Fruit fly (Drosophila melanogaster) whole organism, embryonic: Measurements from ENCODE around the gene CG5644.

Experiments
- Ada2b ChIP-seq: fragments of 200-800 bp; sonication (Bioruptor generic); IDR thresholded peaks from 2 replicates; pipeline ENCODE4 v1.3.6; 2022; ENCODE audit warnings: missing biosample characterization, missing genetic modification characterization
- Awh ChIP-seq: fragments of 200-800 bp; sonication (Bioruptor generic); IDR thresholded peaks from 2 replicates; pipeline ENCODE4, ENCODE4 v1.3.6; 2022; ENCODE audit warnings: missing biosample characterization, missing genetic modification characterization
- CG10366 ChIP-seq: fragments of 200-800 bp; sonication (Bioruptor generic); IDR thresholded peaks from 2 replicates; pipeline ENCODE4 v1.3.6; 2022; ENCODE audit warnings: missing biosample characterization, missing genetic modification characterization
- CG10543 ChIP-seq: fragments of 200-800 bp; sonication (Bioruptor generic); optimal IDR thresholded peaks from 3 replicates; lab custom pipeline; 2017; ENCODE audit warnings: missing biosample characterization, mild to moderate bottlenecking, missing genetic modification characterization, moderate library complexity
- CG11695 ChIP-seq: fragments of 200-800 bp; sonication (Bioruptor generic); IDR thresholded peaks from 3 replicates; pipeline ENCODE4 v1.3.6; 2022; ENCODE audit warnings: missing biosample characterization, missing genetic modification characterization
- CG1233 ChIP-seq: fragments of 200-800 bp; sonication (Bioruptor generic); optimal IDR thresholded peaks from 4 replicates; lab custom pipeline; 2018; ENCODE audit warnings: missing biosample characterization, mild to moderate bottlenecking, missing genetic modification characterization
- CG12391 ChIP-seq: fragments of 200-800 bp; sonication (Bioruptor generic); optimal IDR thresholded peaks from 3 replicates; lab custom pipeline; 2018; ENCODE audit warnings: missing biosample characterization, mild to moderate bottlenecking, missing genetic modification characterization, moderate library complexity
- CG12769 ChIP-seq: fragments of 200-800 bp; sonication (Bioruptor generic); optimal IDR thresholded peaks from 2 replicates; lab custom pipeline; 2019; ENCODE audit warnings: missing biosample characterization, mild to moderate bottlenecking, missing genetic modification characterization, moderate library complexity
- CG13123 ChIP-seq: fragments of 200-800 bp; sonication (Bioruptor generic); optimal IDR thresholded peaks from 2 replicates; lab custom pipeline; 2016; ENCODE audit warnings: missing biosample characterization, missing genetic modification characterization
- CG14050 ChIP-seq: fragments of 200-800 bp; sonication (Bioruptor generic); IDR thresholded peaks from 3 replicates; pipeline ENCODE4 v1.3.6; 2022; ENCODE audit warnings: missing biosample characterization, missing genetic modification characterization
- CG15011 ChIP-seq: fragments of 200-800 bp; sonication (Bioruptor generic); optimal IDR thresholded peaks from 3 replicates; lab custom pipeline; 2018; ENCODE audit warnings: missing biosample characterization, mild to moderate bottlenecking, missing genetic modification characterization
- CG15269 ChIP-seq: fragments of 200-800 bp; sonication (Bioruptor generic); optimal IDR thresholded peaks from 2 replicates; lab custom pipeline; 2018; ENCODE audit warnings: missing biosample characterization, mild to moderate bottlenecking, missing genetic modification characterization, moderate library complexity
- CG2712 ChIP-seq: fragments of 200-800 bp; optimal IDR thresholded peaks from 3 replicates; lab custom pipeline; 2019; ENCODE audit warnings: missing biosample characterization, mild to moderate bottlenecking, missing genetic modification characterization, moderate library complexity
- CG31224 ChIP-seq: fragments of 200-800 bp; sonication (Bioruptor generic); IDR thresholded peaks from 2 replicates; pipeline ENCODE4 v1.3.6; 2022; ENCODE audit warnings: missing biosample characterization, missing genetic modification characterization
- CG31441 ChIP-seq: fragments of 200-800 bp; sonication (Bioruptor generic); IDR thresholded peaks from 2 replicates; pipeline ENCODE4 v1.3.6; 2022; ENCODE audit warnings: missing biosample characterization, missing genetic modification characterization
- CG4282 ChIP-seq: fragments of 200-800 bp; sonication (Bioruptor generic); optimal IDR thresholded peaks from 2 replicates; lab custom pipeline; 2016; ENCODE audit warnings: missing biosample characterization, missing genetic modification characterization
- CG4424 ChIP-seq: fragments of 200-800 bp; sonication (Bioruptor generic); optimal IDR thresholded peaks from 3 replicates; lab custom pipeline; 2016; ENCODE audit warnings: missing biosample characterization, missing genetic modification characterization
- CG6791 ChIP-seq: fragments of 200-800 bp; sonication (Bioruptor generic); IDR thresholded peaks from 3 replicates; pipeline ENCODE4 v1.3.6; 2022; ENCODE audit warnings: missing biosample characterization, missing genetic modification characterization; ENCODE audit not compliant: partially characterized antibody
- CG7556 ChIP-seq: fragments of 200-800 bp; sonication (Bioruptor generic); optimal IDR thresholded peaks from 2 replicates; lab custom pipeline; 2017; ENCODE audit warnings: missing biosample characterization, mild to moderate bottlenecking, missing genetic modification characterization
- E2f1 ChIP-seq: fragments of 200-800 bp; sonication (Bioruptor generic); IDR thresholded peaks from 2 replicates; pipeline ENCODE4 v1.3.6; 2022; ENCODE audit warnings: missing biosample characterization, missing genetic modification characterization
- Hr51 ChIP-seq, 2 experiments: fragments of 200-800 bp; sonication (Bioruptor generic); optimal IDR thresholded peaks; 2 replicates in 1 of 2; 3 replicates in 1 of 2; lab custom pipeline; 2016 to 2018; ENCODE audit warnings: missing biosample characterization in 2 of 2, missing genetic modification characterization in 2 of 2, mild to moderate bottlenecking in 1 of 2, moderate library complexity in 1 of 2
- Jarid2 ChIP-seq: fragments of 200-800 bp; sonication (Bioruptor generic); optimal IDR thresholded peaks from 3 replicates; lab custom pipeline; 2017; ENCODE audit warnings: mild to moderate bottlenecking, missing biosample characterization, missing genetic modification reagents, missing genetic modification characterization
- Mad ChIP-seq: fragments of 200-800 bp; sonication (Bioruptor generic); optimal IDR thresholded peaks from 2 replicates; lab custom pipeline; 2016; ENCODE audit warnings: missing biosample characterization, missing genetic modification characterization
- NFAT ChIP-seq: fragments of 200-800 bp; sonication (Bioruptor generic); IDR thresholded peaks from 2 replicates; pipeline ENCODE4 v1.3.6; 2022; ENCODE audit warnings: missing biosample characterization, missing genetic modification characterization
- Nf-YA ChIP-seq: fragments of 200-800 bp; sonication (Bioruptor generic); IDR thresholded peaks from 2 replicates; pipeline ENCODE4 v1.3.6; 2022; ENCODE audit warnings: missing biosample characterization, missing genetic modification characterization
- Pdp1 ChIP-seq, 2 experiments: fragments of 200-800 bp; sonication (Bioruptor generic); optimal IDR thresholded peaks; 3 replicates each; lab custom pipeline; 2016; ENCODE audit warnings: missing biosample characterization in 2 of 2, missing genetic modification characterization in 2 of 2, mild to moderate bottlenecking in 1 of 2, moderate library complexity in 1 of 2
- Ravus ChIP-seq: fragments of 200-800 bp; sonication (Bioruptor generic); IDR thresholded peaks from 2 replicates; pipeline ENCODE4 v1.3.6; 2022; ENCODE audit warnings: missing biosample characterization, missing genetic modification characterization
- Spps ChIP-seq: fragments of 200-800 bp; sonication (Bioruptor generic); optimal IDR thresholded peaks from 2 replicates; lab custom pipeline; 2018; ENCODE audit warnings: missing biosample characterization, mild to moderate bottlenecking, missing genetic modification characterization
- Xrp1 ChIP-seq: fragments of 200-800 bp; sonication (Bioruptor generic); IDR thresholded peaks from 2 replicates; pipeline ENCODE4 v1.3.6; 2022; ENCODE audit warnings: missing biosample characterization, missing genetic modification characterization
- aop ChIP-seq: fragments of 200-800 bp; sonication (Bioruptor generic); IDR thresholded peaks from 2 replicates; pipeline ENCODE4 v1.3.6; 2022; ENCODE audit warnings: missing biosample characterization, missing genetic modification characterization
- ase ChIP-seq: fragments of 200-800 bp; sonication (Bioruptor generic); IDR thresholded peaks from 3 replicates; pipeline ENCODE4 v1.3.6; 2022; ENCODE audit warnings: missing biosample characterization, missing genetic modification characterization
- az2 ChIP-seq: fragments of 200-800 bp; sonication (Bioruptor generic); optimal IDR thresholded peaks from 3 replicates; lab custom pipeline; 2016; ENCODE audit warnings: missing biosample characterization, missing genetic modification characterization
- bigmax ChIP-seq: fragments of 200-800 bp; sonication (Bioruptor generic); optimal IDR thresholded peaks from 2 replicates; lab custom pipeline; 2018; ENCODE audit warnings: missing biosample characterization, mild to moderate bottlenecking, missing genetic modification characterization
- bowl ChIP-seq: fragments of 200-800 bp; sonication (Bioruptor generic); IDR thresholded peaks from 2 replicates; pipeline ENCODE4 v1.3.6; 2022; ENCODE audit warnings: missing biosample characterization, missing genetic modification characterization
- cato ChIP-seq: fragments of 200-800 bp; sonication (Bioruptor generic); optimal IDR thresholded peaks from 2 replicates; lab custom pipeline; 2016; ENCODE audit warnings: missing biosample characterization, missing genetic modification characterization, borderline replicate concordance
- eve ChIP-seq, 2 experiments: fragments of >200 bp; optimal IDR thresholded peaks; 2 replicates each; lab custom pipeline; 2017; ENCODE audit warnings: missing biosample characterization in 2 of 2, missing genetic modification characterization in 2 of 2
- fd3F ChIP-seq: fragments of 200-800 bp; sonication (Bioruptor generic); optimal IDR thresholded peaks from 2 replicates; lab custom pipeline; 2018; ENCODE audit warnings: missing biosample characterization, mild to moderate bottlenecking, missing genetic modification characterization, moderate library complexity
- grn ChIP-seq: fragments of 200-800 bp; sonication (Bioruptor generic); optimal IDR thresholded peaks from 3 replicates; lab custom pipeline; 2017; ENCODE audit warnings: missing biosample characterization, missing genetic modification characterization
- gsb ChIP-seq: fragments of 200-800 bp; sonication (Bioruptor generic); IDR thresholded peaks from 2 replicates; pipeline ENCODE4 v1.3.6; 2022; ENCODE audit warnings: missing biosample characterization, missing genetic modification characterization
- hb ChIP-seq: fragments of 200-800 bp; sonication (Bioruptor generic); IDR thresholded peaks from 3 replicates; pipeline ENCODE4 v1.3.6; 2022; ENCODE audit warnings: missing biosample characterization, missing genetic modification characterization; ENCODE audit not compliant: partially characterized antibody
- kah ChIP-seq: fragments of 200-800 bp; sonication (Bioruptor generic); optimal IDR thresholded peaks from 2 replicates; lab custom pipeline; 2018; ENCODE audit warnings: missing biosample characterization, mild to moderate bottlenecking, missing genetic modification characterization
- otp ChIP-seq: fragments of 200-800 bp; sonication (Bioruptor generic); IDR thresholded peaks from 3 replicates; pipeline ENCODE4, ENCODE4 v1.3.6; 2022; ENCODE audit warnings: missing biosample characterization, missing genetic modification characterization
- prd ChIP-seq, 3 experiments: fragments of >200 bp in 2 of 3; fragments of 200-800 bp in 1 of 3; sonication (Bioruptor generic) in 1 of 3; optimal IDR thresholded peaks in 2 of 3; IDR thresholded peaks in 1 of 3; 2 replicates in 2 of 3; 3 replicates in 1 of 3; pipeline versions ENCODE4 v1.3.6 to Lab custom; 2017 to 2022; ENCODE audit warnings: missing biosample characterization in 1 of 3, missing genetic modification characterization in 1 of 3
- pzg ChIP-seq: fragments of 200-800 bp; sonication (Bioruptor generic); optimal IDR thresholded peaks from 3 replicates; lab custom pipeline; 2018; ENCODE audit warnings: missing biosample characterization, mild to moderate bottlenecking, missing genetic modification characterization, moderate library complexity
- sima ChIP-seq: fragments of 200-800 bp; sonication (Bioruptor generic); optimal IDR thresholded peaks from 2 replicates; lab custom pipeline; 2016; ENCODE audit warnings: missing biosample characterization, missing genetic modification characterization
- sisA ChIP-seq: fragments of 200-800 bp; sonication (Bioruptor generic); IDR thresholded peaks from 2 replicates; pipeline ENCODE4 v1.3.6; 2022; ENCODE audit warnings: missing biosample characterization, missing genetic modification characterization
- sqz ChIP-seq: fragments of 200-800 bp; sonication (Bioruptor generic); optimal IDR thresholded peaks from 3 replicates; lab custom pipeline; 2018; ENCODE audit warnings: missing biosample characterization, mild to moderate bottlenecking, missing genetic modification characterization
- vfl ChIP-seq: fragments of 200-800 bp; sonication (Bioruptor generic); optimal IDR thresholded peaks from 2 replicates; lab custom pipeline; 2016; ENCODE audit warnings: missing biosample characterization, missing genetic modification characterization
- zfh2 ChIP-seq: fragments of 200-800 bp; sonication (Bioruptor generic); optimal IDR thresholded peaks from 2 replicates; lab custom pipeline; 2016; ENCODE audit warnings: missing biosample characterization, missing genetic modification characterization

Gene CG5644

DNA sequence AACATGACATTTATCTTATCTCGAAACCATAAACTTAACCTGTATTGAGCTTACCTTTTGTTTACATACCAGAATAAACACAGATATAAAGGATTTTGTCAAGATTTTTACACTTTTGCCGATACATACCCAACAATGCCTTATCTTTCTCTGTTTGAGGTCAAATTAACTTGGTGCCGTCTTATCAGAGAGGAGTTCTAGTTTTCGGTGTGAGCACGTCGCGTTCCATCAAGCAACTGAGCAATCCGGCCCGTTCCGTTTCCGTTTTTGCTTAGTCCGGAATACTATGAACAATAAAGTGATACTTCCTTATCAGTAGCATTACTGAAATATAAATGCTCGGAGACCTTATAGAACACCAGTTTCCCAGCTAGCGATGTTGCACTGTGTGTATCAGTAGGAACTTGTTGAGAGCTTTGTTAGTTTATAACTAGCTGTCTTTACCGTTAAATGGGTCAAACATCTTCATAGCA is 6.2 kb upstream of the CG5644 start, which contains the start of gene Galk (continued):
- TF ChIP-seq CG31441 (GFP tag; lab: Robert Waterston, UW) (0 out of 2 replicates have a peak, but pooled peaks have one; percentile 27), CG12391 (tag; lab: Kevin White, UChicago) (peak; percentile 42), kah (peak; percentile 30), CG1233 (peak; percentile 4), sima (GFP tag; lab: Kevin White, UChicago) (no peak), CG15011 (peak; percentile 35), CG4424 (GFP tag; lab: Kevin White, UChicago) (peak; percentile 3), Ravus (GFP tag; lab: Robert Waterston, UW) (peak; percentile 4; the same call in 1 of the 2 replicates), az2 (GFP tag; lab: Kevin White, UChicago) (peak; percentile 64), Nf-YA (GFP tag; lab: Robert Waterston, UW) (0 out of 2 replicates have a peak, but pooled peaks have one; percentile 40), sqz (GFP tag; lab: Kevin White, UChicago) (no peak), Hr51 (GFP tag; optimal IDR thresholded peaks at IDR 0.05; lab: Kevin White, UChicago) (peak in 1 of 2 experiments; percentile 25), E2f1 (GFP tag; lab: Robert Waterston, UW) (peak; percentile 71), CG11695 (peak; percentile 38; the same call in 1 of the 3 replicates), CG31224 (GFP tag; lab: Robert Waterston, UW) (peak; percentile 52), CG12769 (tag; lab: Kevin White, UChicago) (peak; percentile 88), aop (GFP tag; lab: Robert Waterston, UW) (peak; percentile 74; the same call in 1 of the 2 replicates), eve (GFP tag; optimal IDR thresholded peaks at IDR 0.05; lab: Kevin White, UChicago) (no peak), CG7556 (GFP tag; lab: Kevin White, UChicago) (peak; percentile 28), bowl (GFP tag; lab: Robert Waterston, UW) (0 out of 2 replicates have a peak, but pooled peaks have one; percentile 10), grn (GFP tag; lab: Kevin White, UChicago) (peak; percentile 43), CG15269 (peak; percentile 69), CG2712 (tag; lab: Kevin White, UChicago) (peak; percentile 5), vfl (GFP tag; lab: Kevin White, UChicago) (peak; percentile 16), Jarid2 (GFP tag; lab: Kevin White, UChicago) (peak; percentile 56), prd (optimal IDR thresholded peaks at IDR 0.05; lab: Kevin White, UChicago) (no peak), prd (GFP tag; IDR thresholded peaks at IDR 0.05; lab: Robert Waterston, UW) (peak; percentile 68), zfh2 (GFP tag; lab: Kevin White, UChicago) (peak; percentile 56), CG6791 (no peak), hb (no peak), CG14050 (no peak), Pdp1 (GFP tag; optimal IDR thresholded peaks at IDR 0.05; lab: Kevin White, UChicago) (peak; percentile 42), Ada2b (peak; percentile 67), bigmax (GFP tag; lab: Kevin White, UChicago) (peak; percentile 58), CG10543 (GFP tag; lab: Kevin White, UChicago) (peak; percentile 81), ase (GFP tag; lab: Robert Waterston, UW) (peak; percentile 57; the same call in 2 of the 3 replicates), fd3F (GFP tag; lab: Kevin White, UChicago) (peak; percentile 24), sisA (GFP tag; lab: Robert Waterston, UW) (peak; percentile 32; the same call in 1 of the 2 replicates), Awh (GFP tag; lab: Robert Waterston, UW) (no peak), Spps (tag; lab: Kevin White, UChicago) (no peak), cato (no peak), gsb (GFP tag; lab: Robert Waterston, UW) (peak; percentile 75), pzg (GFP tag; lab: Kevin White, UChicago) (no peak), CG4282 (GFP tag; lab: Kevin White, UChicago) (peak; percentile 72), Mad (no peak), otp (peak; percentile 67), CG10366 (GFP tag; lab: Robert Waterston, UW) (peak; percentile 63), Xrp1 (GFP tag; lab: Robert Waterston, UW) (no peak; the same call in 1 of the 2 replicates), CG13123 (no peak), NFAT (GFP tag; lab: Robert Waterston, UW) (peak; percentile 87)
